Fruit fly (Drosophila melanogaster) whole organism, embryonic: ENCODE results near the gene sea.

Experiments used
- Ada2b ChIP-seq: fragments of 200-800 bp; sonication (Bioruptor generic); IDR thresholded peaks from 2 replicates; pipeline ENCODE4 v1.3.6; 2022; ENCODE audit warnings: missing biosample characterization, missing genetic modification characterization
- Antp ChIP-seq: fragments of 200-800 bp; sonication (Bioruptor generic); optimal IDR thresholded peaks from 3 replicates; lab custom pipeline; 2016; ENCODE audit warnings: missing biosample characterization, missing genetic modification characterization
- Awh ChIP-seq: fragments of 200-800 bp; sonication (Bioruptor generic); IDR thresholded peaks from 2 replicates; pipeline ENCODE4, ENCODE4 v1.3.6; 2022; ENCODE audit warnings: missing biosample characterization, missing genetic modification characterization
- Bgb ChIP-seq: fragments of 200-800 bp; sonication (Bioruptor generic); IDR thresholded peaks from 2 replicates; pipeline ENCODE4 v1.3.6; 2022; ENCODE audit warnings: missing biosample characterization, missing genetic modification characterization; ENCODE audit not compliant: partially characterized antibody
- CG11723 ChIP-seq: fragments of 200-800 bp; sonication (Bioruptor generic); optimal IDR thresholded peaks from 2 replicates; lab custom pipeline; 2017; ENCODE audit warnings: missing biosample characterization, mild to moderate bottlenecking, missing genetic modification characterization
- CG13123 ChIP-seq: fragments of 200-800 bp; sonication (Bioruptor generic); optimal IDR thresholded peaks from 2 replicates; lab custom pipeline; 2016; ENCODE audit warnings: missing biosample characterization, missing genetic modification characterization
- CG14050 ChIP-seq: fragments of 200-800 bp; sonication (Bioruptor generic); IDR thresholded peaks from 3 replicates; pipeline ENCODE4 v1.3.6; 2022; ENCODE audit warnings: missing biosample characterization, missing genetic modification characterization
- CG14441 ChIP-seq: fragments of 200-800 bp; sonication (Bioruptor generic); IDR thresholded peaks from 2 replicates; pipeline ENCODE4 v1.3.6; 2022; ENCODE audit warnings: missing biosample characterization, missing genetic modification characterization
- CG15479 ChIP-seq: fragments of 200-800 bp; sonication (Bioruptor generic); optimal IDR thresholded peaks from 3 replicates; lab custom pipeline; 2019; ENCODE audit warnings: missing biosample characterization, mild to moderate bottlenecking, missing genetic modification characterization, moderate library complexity
- CG1647 ChIP-seq: fragments of 200-800 bp; sonication (Bioruptor generic); optimal IDR thresholded peaks from 3 replicates; lab custom pipeline; 2016; ENCODE audit warnings: missing biosample characterization, missing genetic modification characterization
- CG17359 ChIP-seq: fragments of 200-800 bp; sonication (Bioruptor generic); optimal IDR thresholded peaks from 3 replicates; lab custom pipeline; 2018; ENCODE audit warnings: missing biosample characterization, mild to moderate bottlenecking, missing genetic modification characterization, moderate library complexity
- CG18619 ChIP-seq: fragments of 200-800 bp; sonication (Bioruptor generic); optimal IDR thresholded peaks from 3 replicates; lab custom pipeline; 2017; ENCODE audit warnings: missing biosample characterization, mild to moderate bottlenecking, missing genetic modification characterization
- CG2889 ChIP-seq: fragments of 200-800 bp; sonication (Bioruptor generic); IDR thresholded peaks from 3 replicates; pipeline ENCODE4 v1.3.6; 2022; ENCODE audit warnings: missing biosample characterization, missing genetic modification characterization
- CG34376 ChIP-seq: fragments of 200-800 bp; sonication (Bioruptor generic); optimal IDR thresholded peaks from 2 replicates; lab custom pipeline; 2018; ENCODE audit warnings: missing biosample characterization, mild to moderate bottlenecking, missing genetic modification characterization
- CG3726 ChIP-seq: fragments of 200-800 bp; sonication (Bioruptor generic); IDR thresholded peaks from 3 replicates; pipeline ENCODE4, ENCODE4 v1.3.6; 2022; ENCODE audit warnings: missing biosample characterization, missing genetic modification characterization
- CG3838 ChIP-seq: fragments of 200-800 bp; sonication (Bioruptor generic); optimal IDR thresholded peaks from 3 replicates; lab custom pipeline; 2016; ENCODE audit warnings: missing biosample characterization, missing genetic modification characterization
- CG3995 ChIP-seq: fragments of 200-800 bp; sonication (Bioruptor generic); optimal IDR thresholded peaks from 3 replicates; lab custom pipeline; 2016; ENCODE audit warnings: missing biosample characterization, missing genetic modification characterization
- CG4854 ChIP-seq: fragments of 200-800 bp; sonication (Bioruptor generic); optimal IDR thresholded peaks from 2 replicates; lab custom pipeline; 2016; ENCODE audit warnings: missing biosample characterization, missing genetic modification characterization, inconsistent platforms
- CG6654 ChIP-seq: fragments of 200-800 bp; sonication (Bioruptor generic); optimal IDR thresholded peaks from 2 replicates; lab custom pipeline; 2017; ENCODE audit warnings: missing biosample characterization, mild to moderate bottlenecking, missing genetic modification characterization
- CG6854 ChIP-seq: fragments of 200-800 bp; sonication (Bioruptor generic); optimal IDR thresholded peaks from 3 replicates; lab custom pipeline; 2017; ENCODE audit warnings: missing biosample characterization, mild to moderate bottlenecking, missing genetic modification characterization
- CG7963 ChIP-seq: fragments of 200-800 bp; sonication (Bioruptor generic); IDR thresholded peaks from 3 replicates; pipeline ENCODE4 v1.3.6; 2022; ENCODE audit warnings: missing biosample characterization, missing genetic modification characterization; ENCODE audit not compliant: partially characterized antibody
- CG7987 ChIP-seq: fragments of 200-800 bp; sonication (Bioruptor generic); optimal IDR thresholded peaks from 2 replicates; lab custom pipeline; 2018; ENCODE audit warnings: missing biosample characterization, mild to moderate bottlenecking, missing genetic modification characterization, moderate library complexity
- Dref ChIP-seq: fragments of 200-800 bp; sonication (Bioruptor generic); IDR thresholded peaks from 2 replicates; pipeline ENCODE4 v1.3.6; 2022; ENCODE audit warnings: missing biosample characterization, missing genetic modification characterization
- Eip74EF ChIP-seq, 2 experiments: fragments of 200-800 bp in 1 of 2; fragments of >200 bp in 1 of 2; sonication (Bioruptor generic) in 1 of 2; optimal IDR thresholded peaks; 2 replicates each; lab custom pipeline; 2017 to 2019; ENCODE audit warnings: missing biosample characterization in 2 of 2, missing genetic modification characterization in 2 of 2, mild to moderate bottlenecking in 1 of 2, moderate library complexity in 1 of 2
- Nf-YA ChIP-seq: fragments of 200-800 bp; sonication (Bioruptor generic); IDR thresholded peaks from 2 replicates; pipeline ENCODE4 v1.3.6; 2022; ENCODE audit warnings: missing biosample characterization, missing genetic modification characterization
- Oli ChIP-seq: fragments of 200-800 bp; sonication (Bioruptor generic); optimal IDR thresholded peaks from 2 replicates; lab custom pipeline; 2018; ENCODE audit warnings: missing biosample characterization, mild to moderate bottlenecking, missing genetic modification characterization, moderate library complexity
- Ptx1 ChIP-seq: fragments of 200-800 bp; sonication (Bioruptor generic); IDR thresholded peaks from 2 replicates; pipeline ENCODE4 v1.3.6; 2022; ENCODE audit warnings: missing biosample characterization, missing genetic modification characterization
- Ravus ChIP-seq: fragments of 200-800 bp; sonication (Bioruptor generic); IDR thresholded peaks from 2 replicates; pipeline ENCODE4 v1.3.6; 2022; ENCODE audit warnings: missing biosample characterization, missing genetic modification characterization
- Six4 ChIP-seq: fragments of 200-800 bp; sonication (Bioruptor generic); optimal IDR thresholded peaks from 2 replicates; lab custom pipeline; 2016; ENCODE audit warnings: missing biosample characterization, missing genetic modification characterization
- Ssrp ChIP-seq: fragments of 200-800 bp; sonication (Bioruptor generic); optimal IDR thresholded peaks from 2 replicates; lab custom pipeline; 2018; ENCODE audit warnings: missing biosample characterization, mild to moderate bottlenecking, missing genetic modification characterization, moderate library complexity
- Vsx1 ChIP-seq: fragments of 200-800 bp; sonication (Bioruptor generic); optimal IDR thresholded peaks from 2 replicates; lab custom pipeline; 2017; ENCODE audit warnings: missing biosample characterization, mild to moderate bottlenecking, missing genetic modification characterization, missing genetic modification reagents
- abd-A ChIP-seq: fragments of 200-800 bp; sonication (Bioruptor generic); optimal IDR thresholded peaks from 3 replicates; lab custom pipeline; 2019; ENCODE audit warnings: missing biosample characterization, mild to moderate bottlenecking, missing genetic modification characterization, moderate library complexity
- bbx ChIP-seq: fragments of 200-800 bp; sonication (Bioruptor generic); IDR thresholded peaks from 2 replicates; pipeline ENCODE4 v1.3.6; 2022; ENCODE audit warnings: missing biosample characterization, missing genetic modification characterization; ENCODE audit not compliant: partially characterized antibody
- chn ChIP-seq: fragments of 200-800 bp; sonication (Bioruptor generic); optimal IDR thresholded peaks from 2 replicates; lab custom pipeline; 2016; ENCODE audit warnings: missing biosample characterization, missing genetic modification characterization
- crol ChIP-seq: fragments of 200-800 bp; sonication (Bioruptor generic); IDR thresholded peaks from 2 replicates; pipeline ENCODE4 v1.3.6; 2022; ENCODE audit warnings: missing biosample characterization, missing genetic modification characterization
- dm ChIP-seq: fragments of 200-800 bp; sonication (Bioruptor generic); optimal IDR thresholded peaks from 3 replicates; lab custom pipeline; 2016; ENCODE audit warnings: missing biosample characterization, missing genetic modification characterization
- dysf ChIP-seq: fragments of 200-800 bp; sonication (Bioruptor generic); IDR thresholded peaks from 3 replicates; pipeline ENCODE4 v1.3.6; 2022; ENCODE audit warnings: missing biosample characterization, missing genetic modification characterization
- ems ChIP-seq: fragments of 200-800 bp; sonication (Bioruptor generic); optimal IDR thresholded peaks from 3 replicates; lab custom pipeline; 2016; ENCODE audit warnings: missing biosample characterization, missing genetic modification characterization
- fd3F ChIP-seq: fragments of 200-800 bp; sonication (Bioruptor generic); optimal IDR thresholded peaks from 2 replicates; lab custom pipeline; 2018; ENCODE audit warnings: missing biosample characterization, mild to moderate bottlenecking, missing genetic modification characterization, moderate library complexity
- nmo ChIP-seq: fragments of 200-800 bp; sonication (Bioruptor generic); optimal IDR thresholded peaks from 2 replicates; lab custom pipeline; 2018; ENCODE audit warnings: missing biosample characterization, mild to moderate bottlenecking, missing genetic modification characterization, moderate library complexity
- nom ChIP-seq: fragments of 200-800 bp; sonication (Bioruptor generic); optimal IDR thresholded peaks from 2 replicates; lab custom pipeline; 2017; ENCODE audit warnings: missing biosample characterization, missing genetic modification characterization, mild to moderate bottlenecking, moderate library complexity, missing genetic modification reagents
- odd ChIP-seq: fragments of 200-800 bp; sonication (Bioruptor generic); optimal IDR thresholded peaks from 2 replicates; lab custom pipeline; 2017; ENCODE audit warnings: missing biosample characterization, mild to moderate bottlenecking, missing genetic modification characterization
- otp ChIP-seq: fragments of 200-800 bp; sonication (Bioruptor generic); IDR thresholded peaks from 3 replicates; pipeline ENCODE4, ENCODE4 v1.3.6; 2022; ENCODE audit warnings: missing biosample characterization, missing genetic modification characterization
- p53 ChIP-seq: fragments of 200-800 bp; sonication (Bioruptor generic); optimal IDR thresholded peaks from 2 replicates; lab custom pipeline; 2016; ENCODE audit warnings: missing biosample characterization, missing genetic modification characterization
- pros ChIP-seq: fragments of 200-800 bp; sonication (Bioruptor generic); optimal IDR thresholded peaks from 3 replicates; lab custom pipeline; 2019; ENCODE audit warnings: missing biosample characterization, mild to moderate bottlenecking, missing genetic modification characterization, moderate library complexity
- scrt ChIP-seq: fragments of 200-800 bp; sonication (Bioruptor generic); optimal IDR thresholded peaks from 2 replicates; lab custom pipeline; 2018; ENCODE audit warnings: missing biosample characterization, mild to moderate bottlenecking, missing genetic modification characterization, moderate library complexity
- so ChIP-seq: fragments of 200-800 bp; sonication (Bioruptor generic); IDR thresholded peaks from 3 replicates; pipeline ENCODE4 v1.3.6; 2022; ENCODE audit warnings: missing biosample characterization, missing genetic modification characterization
- tin ChIP-seq: fragments of 200-800 bp; sonication (Bioruptor generic); optimal IDR thresholded peaks from 3 replicates; lab custom pipeline; 2016; ENCODE audit warnings: missing biosample characterization, missing genetic modification characterization
- tna ChIP-seq: fragments of 200-800 bp; sonication (Bioruptor generic); IDR thresholded peaks from 2 replicates; pipeline ENCODE4 v1.3.6; 2022; ENCODE audit warnings: missing biosample characterization, missing genetic modification characterization; ENCODE audit not compliant: partially characterized antibody
- trem ChIP-seq: fragments of 200-800 bp; optimal IDR thresholded peaks from 3 replicates; lab custom pipeline; 2019; ENCODE audit warnings: missing biosample characterization, mild to moderate bottlenecking, missing genetic modification characterization, moderate library complexity

sea gene

DNA sequence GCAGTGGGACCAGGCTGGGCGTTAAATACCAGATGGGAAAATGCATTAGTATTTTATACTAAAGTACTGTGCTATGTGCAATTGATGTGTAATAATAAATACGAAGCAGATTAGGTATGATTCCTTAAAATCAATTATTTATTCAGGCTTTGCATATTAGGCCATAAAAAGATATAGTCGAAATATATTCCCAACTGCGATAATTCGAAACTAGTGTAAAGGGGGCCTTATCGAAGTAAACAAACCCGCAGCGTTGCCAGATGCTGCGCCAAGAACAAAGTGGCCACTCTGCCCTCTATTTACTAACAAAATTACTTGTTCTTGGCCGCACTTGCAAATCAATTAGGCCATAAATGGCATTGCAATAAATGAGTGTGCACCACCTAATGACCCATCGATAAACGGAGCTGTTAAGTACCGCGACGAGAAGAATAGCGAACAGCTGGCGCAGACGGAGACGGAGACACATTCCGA is 9.3 kb downstream of the sea start, which contains the start of gene CG10898 (continued):
- TF ChIP-seq Eip74EF (GFP tag; optimal IDR thresholded peaks at IDR 0.05; lab: Kevin White, UChicago): peak in 1 of 2 experiments; percentile 13
- TF ChIP-seq CG1647 (GFP tag; lab: Kevin White, UChicago): peak; percentile 87
- TF ChIP-seq CG13123 (GFP tag; lab: Kevin White, UChicago): peak; percentile 78
- peak; percentile 88 for TF ChIP-seq Antp (GFP tag; lab: Kevin White, UChicago)
- TF ChIP-seq Awh (GFP tag; lab: Robert Waterston, UW): peak; percentile 73
- no peak for TF ChIP-seq Bgb
- TF ChIP-seq CG3838 (GFP tag; lab: Kevin White, UChicago): peak; percentile 67
- TF ChIP-seq p53: peak; percentile 73
- TF ChIP-seq pros: peak; percentile 14
- TF ChIP-seq CG11723 (GFP tag; lab: Kevin White, UChicago): peak; percentile 46
- TF ChIP-seq Ssrp (tag; lab: Kevin White, UChicago): peak; percentile 78
- TF ChIP-seq CG6654 (GFP tag; lab: Kevin White, UChicago): peak; percentile 44
- peak; percentile 79 for TF ChIP-seq CG14050 (GFP tag; lab: Robert Waterston, UW)
- peak; percentile 69 for TF ChIP-seq CG7987 (GFP tag; lab: Kevin White, UChicago)
- TF ChIP-seq CG3726 (GFP tag; lab: Robert Waterston, UW): peak; percentile 82
- TF ChIP-seq nom (GFP tag; lab: Kevin White, UChicago): no peak
- peak; percentile 63 for TF ChIP-seq CG18619 (GFP tag; lab: Kevin White, UChicago)
- peak; percentile 81 for TF ChIP-seq trem (tag; lab: Kevin White, UChicago)
- peak; percentile 87 for TF ChIP-seq ems
- peak; percentile 26 for TF ChIP-seq CG34376 (GFP tag; lab: Kevin White, UChicago)
- peak; percentile 87 for TF ChIP-seq Ptx1 (GFP tag; lab: Robert Waterston, UW)
- TF ChIP-seq Nf-YA: no peak
- TF ChIP-seq CG2889 (GFP tag; lab: Robert Waterston, UW): peak; percentile 80
- peak; percentile 57 for TF ChIP-seq CG4854
- TF ChIP-seq Ada2b (GFP tag; lab: Robert Waterston, UW): peak; percentile 80
- TF ChIP-seq chn (GFP tag; lab: Kevin White, UChicago): peak; percentile 85
- peak; percentile 88 for TF ChIP-seq so (GFP tag; lab: Robert Waterston, UW)
- peak; percentile 36 for TF ChIP-seq scrt (GFP tag; lab: Kevin White, UChicago)
- no peak for TF ChIP-seq Ravus (GFP tag; lab: Robert Waterston, UW)
- TF ChIP-seq Vsx1 (GFP tag; lab: Kevin White, UChicago): peak; percentile 33
- TF ChIP-seq CG15479 (GFP tag; lab: Kevin White, UChicago): no peak
- peak; percentile 85 for TF ChIP-seq tin (GFP tag; lab: Kevin White, UChicago)
- peak; percentile 70 for TF ChIP-seq dm
- TF ChIP-seq tna (GFP tag; lab: Robert Waterston, UW): no peak
- peak; percentile 1 for TF ChIP-seq odd (GFP tag; lab: Kevin White, UChicago)
- peak; percentile 87 for TF ChIP-seq fd3F
- TF ChIP-seq crol: peak; percentile 39; the same call in 1 of the 2 replicates
- peak; percentile 28 for TF ChIP-seq CG3995
- peak; percentile 88 for TF ChIP-seq CG14441 (GFP tag; lab: Robert Waterston, UW)
- TF ChIP-seq nmo (GFP tag; lab: Kevin White, UChicago): peak; percentile 93
- TF ChIP-seq otp (GFP tag; lab: Robert Waterston, UW): peak; percentile 88
- TF ChIP-seq CG6854: no peak
- TF ChIP-seq dysf: peak; percentile 84
- TF ChIP-seq abd-A: no peak
- peak; percentile 50 for TF ChIP-seq Dref (GFP tag; lab: Robert Waterston, UW)
- TF ChIP-seq Oli (tag; lab: Kevin White, UChicago): peak; percentile 60
- TF ChIP-seq bbx: peak; percentile 21; the same call in 1 of the 2 replicates
- TF ChIP-seq CG17359 (tag; lab: Kevin White, UChicago): peak; percentile 81
- TF ChIP-seq CG7963: no peak
- TF ChIP-seq Six4: peak; percentile 77
